Worm (Caenorhabditis elegans) whole organism, mixed stage, embryonic: ENCODE data around the gene F46C5.6.

Source experiments
- blmp-1 ChIP-seq: fragments of 150-350 bp; optimal IDR thresholded peaks from 2 replicates; lab custom pipeline; 2014; ENCODE audit warnings: missing biosample characterization, missing genetic modification characterization
- ces-1 ChIP-seq: fragments of 150-350 bp; optimal IDR thresholded peaks from 2 replicates; lab custom pipeline; 2014; ENCODE audit warnings: missing biosample characterization, missing genetic modification reagents, missing genetic modification characterization
- lsy-2 ChIP-seq: fragments of 150-350 bp; optimal IDR thresholded peaks from 2 replicates; lab custom pipeline; 2014; ENCODE audit warnings: missing biosample characterization, missing genetic modification characterization
- mep-1 ChIP-seq: fragments of 150-350 bp; optimal IDR thresholded peaks from 2 replicates; lab custom pipeline; 2017; ENCODE audit warnings: missing biosample characterization, missing genetic modification reagents, missing genetic modification characterization, inconsistent platforms
- nhr-237 ChIP-seq: fragments of 150-350 bp; optimal IDR thresholded peaks from 2 replicates; lab custom pipeline; 2014; ENCODE audit warnings: missing biosample characterization, missing genetic modification characterization
- nhr-28 ChIP-seq: fragments of 150-350 bp; optimal IDR thresholded peaks from 2 replicates; lab custom pipeline; 2014; ENCODE audit warnings: missing biosample characterization, missing genetic modification characterization
- sem-2 ChIP-seq: fragments of 200-800 bp; sonication (Bioruptor generic); optimal IDR thresholded peaks from 2 replicates; lab custom pipeline; 2018; ENCODE audit warnings: mild to moderate bottlenecking, missing genetic modification characterization, missing compliant biosample characterization
- sptf-1 ChIP-seq: sonication (generic microtip); optimal IDR thresholded peaks from 2 replicates; lab custom pipeline; 2017; ENCODE audit warnings: mild to moderate bottlenecking, missing genetic modification characterization, moderate library complexity, missing compliant biosample characterization
- tbx-8 ChIP-seq: fragments of 200-800 bp; sonication (Bioruptor generic); optimal IDR thresholded peaks from 2 replicates; lab custom pipeline; 2018; ENCODE audit warnings: mild to moderate bottlenecking, missing genetic modification characterization, moderate library complexity, missing compliant biosample characterization
- unc-62 ChIP-seq: fragments of 150-350 bp; optimal IDR thresholded peaks from 2 replicates; lab custom pipeline; 2014; ENCODE audit warnings: missing biosample characterization, missing genetic modification reagents, missing genetic modification characterization

DNA sequence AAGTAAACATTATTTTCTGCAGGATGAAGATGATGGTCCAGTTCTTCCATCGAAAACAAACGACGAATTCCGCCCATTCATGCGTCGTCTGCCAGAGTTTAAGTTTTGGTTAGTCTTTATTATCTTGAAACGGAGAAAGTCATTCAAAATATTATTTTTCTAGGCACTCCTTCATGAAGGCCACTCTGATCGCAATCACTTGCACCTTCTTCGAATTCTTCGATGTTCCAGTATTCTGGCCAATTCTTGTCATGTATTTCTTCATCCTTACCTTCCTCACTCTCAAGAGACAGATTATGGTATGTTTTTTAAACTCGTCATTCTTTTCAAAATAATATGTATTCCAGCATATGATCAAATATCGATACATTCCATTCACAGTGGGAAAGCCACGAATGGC is 32.5 kb downstream of the F46C5.6 start:
- TF ChIP-seq blmp-1 (tag; lab: Kevin White, UChicago) = no peak
- no peak for TF ChIP-seq nhr-28 (tag; lab: Kevin White, UChicago)
- no peak for TF ChIP-seq tbx-8 (GFP tag; lab: Kevin White, UChicago)
- TF ChIP-seq ces-1 (GFP tag; lab: Kevin White, UChicago) = no peak
- TF ChIP-seq unc-62 (GFP tag; lab: Kevin White, UChicago) = no peak
- no peak for TF ChIP-seq sptf-1 (tag; lab: Kevin White, UChicago)
- no peak for TF ChIP-seq sem-2 (GFP tag; lab: Kevin White, UChicago)
- no peak for TF ChIP-seq lsy-2
- no peak for TF ChIP-seq mep-1 (tag; lab: Kevin White, UChicago)
- TF ChIP-seq nhr-237 (tag; lab: Kevin White, UChicago) = no peak
